ENCODE assay signal across 7 worm cellular contexts in genomic region chrIII:4612334-4612953, ce11.
TF ChIP-seq lines count a peak whose summit lies in the region.

sel-2 (minus strand) TSS chrIII:4612384.

TF ChIP-seq in whole organism, L1 larva, 84 proteins besides CTCF, POLR2A, EP300 and RAD21 (continues in another document):
- TF ChIP-seq vab-15 (tag; optimal IDR thresholded peaks at IDR 0.05; lab: Kevin White, UChicago) (no peak), ceh-82 (tag; optimal IDR thresholded peaks at IDR 0.05; lab: Kevin White, UChicago) (no peak), fkh-10 (GFP tag; optimal IDR thresholded peaks at IDR 0.05; lab: Kevin White, UChicago) (no peak), unc-62 (GFP tag; optimal IDR thresholded peaks at IDR 0.05; lab: Kevin White, UChicago) (no peak), ztf-4 (tag; optimal IDR thresholded peaks at IDR 0.05; lab: Kevin White, UChicago) (no peak), pqm-1 (tag; optimal IDR thresholded peaks at IDR 0.05; lab: Kevin White, UChicago) (no peak), unc-130 (tag; optimal IDR thresholded peaks at IDR 0.05; lab: Kevin White, UChicago) (no peak), ceh-90 (tag; optimal IDR thresholded peaks at IDR 0.05; lab: Kevin White, UChicago) (no peak), snu-23 (GFP tag; optimal IDR thresholded peaks at IDR 0.05; lab: Kevin White, UChicago) (peak; percentile 40), elt-2 (tag; optimal IDR thresholded peaks at IDR 0.05; lab: Kevin White, UChicago) (no peak), ceh-63 (GFP tag; optimal IDR thresholded peaks at IDR 0.05; lab: Kevin White, UChicago) (no peak), lin-13 (GFP tag; optimal IDR thresholded peaks at IDR 0.05; lab: Kevin White, UChicago) (no peak), ceh-8 (GFP tag; optimal IDR thresholded peaks at IDR 0.05; lab: Kevin White, UChicago) (no peak), nhr-76 (tag; optimal IDR thresholded peaks at IDR 0.05; lab: Kevin White, UChicago) (no peak)

TF ChIP-seq in whole organism, L2 larva, 48 proteins besides CTCF, POLR2A, EP300 and RAD21:
- TF ChIP-seq alr-1 (tag; optimal IDR thresholded peaks at IDR 0.05; lab: Kevin White, UChicago) = no peak
- peak in 1 of 2 experiments; percentile 36 for TF ChIP-seq lsy-2 (tag; optimal IDR thresholded peaks at IDR 0.05; lab: Kevin White, UChicago)
- TF ChIP-seq nhr-23 (tag; optimal IDR thresholded peaks at IDR 0.05; lab: Kevin White, UChicago) = no peak
- TF ChIP-seq C34F6.9 (tag; optimal IDR thresholded peaks at IDR 0.05; lab: Kevin White, UChicago) = peak; percentile 65
- peak; percentile 30 for TF ChIP-seq F13H6.1 (tag; optimal IDR thresholded peaks at IDR 0.05; lab: Kevin White, UChicago)
- peak; percentile 50 for TF ChIP-seq sma-9 (GFP tag; optimal IDR thresholded peaks at IDR 0.05; lab: Kevin White, UChicago)
- TF ChIP-seq sma-9 (tag; optimal IDR thresholded peaks at IDR 0.05; lab: Kevin White, UChicago) = no peak
- TF ChIP-seq nhr-129 (tag; optimal IDR thresholded peaks at IDR 0.05; lab: Kevin White, UChicago) = peak; percentile 7
- peak; percentile 36 for TF ChIP-seq unc-55 (GFP tag; optimal IDR thresholded peaks at IDR 0.05; lab: Kevin White, UChicago)
- peak; percentile 47 for TF ChIP-seq nhr-25 (tag; optimal IDR thresholded peaks at IDR 0.05; lab: Kevin White, UChicago)

TF ChIP-seq in whole organism, L3 larva, 47 proteins besides CTCF, POLR2A, EP300 and RAD21:
- TF ChIP-seq snpc-4 (tag; optimal IDR thresholded peaks at IDR 0.05; lab: Kevin White, UChicago) = peak; percentile 65
- TF ChIP-seq lin-15B (tag; optimal IDR thresholded peaks at IDR 0.05; lab: Kevin White, UChicago) = peak; percentile 0
- peak; percentile 61 for TF ChIP-seq hmg-11 (tag; optimal IDR thresholded peaks at IDR 0.05; lab: Kevin White, UChicago)
- TF ChIP-seq elt-2 (tag; optimal IDR thresholded peaks at IDR 0.05; lab: Kevin White, UChicago) = no peak
- peak; percentile 57 for TF ChIP-seq pha-4 (tag; optimal IDR thresholded peaks at IDR 0.05; lab: Kevin White, UChicago)
- TF ChIP-seq nhr-11 (tag; optimal IDR thresholded peaks at IDR 0.05; lab: Kevin White, UChicago) = no peak
- TF ChIP-seq nhr-77 (tag; optimal IDR thresholded peaks at IDR 0.05; lab: Kevin White, UChicago) = no peak
- peak; percentile 39 for TF ChIP-seq nhr-25 (tag; optimal IDR thresholded peaks at IDR 0.05; lab: Kevin White, UChicago)
- no peak for TF ChIP-seq elt-1 (tag; optimal IDR thresholded peaks at IDR 0.05; lab: Kevin White, UChicago)
- peak; percentile 36 for TF ChIP-seq nfya-1 (tag; optimal IDR thresholded peaks at IDR 0.05; lab: Kevin White, UChicago; ENCODE audit: insufficient read depth)
- no peak for TF ChIP-seq nhr-67 (tag; optimal IDR thresholded peaks at IDR 0.05; lab: Kevin White, UChicago)
- TF ChIP-seq jun-1 (tag; optimal IDR thresholded peaks at IDR 0.05; lab: Kevin White, UChicago) = no peak
- no peak for TF ChIP-seq nhr-23 (tag; optimal IDR thresholded peaks at IDR 0.05; lab: Kevin White, UChicago)
- TF ChIP-seq nhr-12 (tag; optimal IDR thresholded peaks at IDR 0.05; lab: Kevin White, UChicago) = no peak

TF ChIP-seq in whole organism, L4 larva, 104 proteins besides CTCF, POLR2A, EP300 and RAD21 (continues in another document):
- TF ChIP-seq hlh-30 (tag; optimal IDR thresholded peaks at IDR 0.05; lab: Kevin White, UChicago; ENCODE audit: insufficient read depth) (peak; percentile 11), ZK546.5 (tag; optimal IDR thresholded peaks at IDR 0.05; lab: Kevin White, UChicago) (no peak), zag-1 (tag; optimal IDR thresholded peaks at IDR 0.05; lab: Kevin White, UChicago) (no peak), fkh-10 (GFP tag; optimal IDR thresholded peaks at IDR 0.05; lab: Kevin White, UChicago) (peak; percentile 78), duxl-1 (tag; optimal IDR thresholded peaks at IDR 0.05; lab: Kevin White, UChicago; ENCODE audit: poor library complexity) (no peak), nhr-28 (tag; optimal IDR thresholded peaks at IDR 0.05; lab: Kevin White, UChicago) (peak; percentile 34), lin-39 (tag; optimal IDR thresholded peaks at IDR 0.05; lab: Kevin White, UChicago) (no peak), mes-2 (tag; optimal IDR thresholded peaks at IDR 0.05; lab: Kevin White, UChicago; ENCODE audit: poor library complexity, severe bottlenecking) (peak; percentile 8), Y105C5A.15 (GFP tag; IDR thresholded peaks at IDR 0.05; lab: Robert Waterston, UW) (no peak), dpl-1 (GFP tag; optimal IDR thresholded peaks at IDR 0.05; lab: Kevin White, UChicago) (no peak), vab-7 (GFP tag; IDR thresholded peaks at IDR 0.05; lab: Robert Waterston, UW) (no peak), unc-62 (GFP tag; optimal IDR thresholded peaks at IDR 0.05 in 1 of 2; lab: Kevin White, UChicago) (peak in 1 of 2 experiments; percentile 34), unc-62 (tag; optimal IDR thresholded peaks at IDR 0.05; lab: Kevin White, UChicago) (no peak), lsy-2 (tag; optimal IDR thresholded peaks at IDR 0.05; lab: Kevin White, UChicago) (peak in 1 of 2 experiments; percentile 34)

TF ChIP-seq in whole organism, late embryonic, 69 proteins besides CTCF, POLR2A, EP300 and RAD21 (continues in another document):
- TF ChIP-seq ama-1 (optimal IDR thresholded peaks at IDR 0.05; lab: Kevin White, UChicago) = no peak
- TF ChIP-seq sdc-2 (tag; optimal IDR thresholded peaks at IDR 0.05; lab: Kevin White, UChicago) = no peak
- no peak for TF ChIP-seq pqm-1 (tag; optimal IDR thresholded peaks at IDR 0.05; lab: Kevin White, UChicago)
- TF ChIP-seq ceh-31 (tag; optimal IDR thresholded peaks at IDR 0.05; lab: Kevin White, UChicago) = peak; percentile 67
- no peak for TF ChIP-seq ceh-9 (tag; optimal IDR thresholded peaks at IDR 0.05; lab: Kevin White, UChicago)
- no peak for TF ChIP-seq lin-11 (tag; optimal IDR thresholded peaks at IDR 0.05; lab: Kevin White, UChicago)
- no peak for TF ChIP-seq C38D4.7 (GFP tag; optimal IDR thresholded peaks at IDR 0.05; lab: Kevin White, UChicago)
- TF ChIP-seq sox-4 (tag; optimal IDR thresholded peaks at IDR 0.05; lab: Kevin White, UChicago) = no peak
- no peak for TF ChIP-seq elt-2 (tag; optimal IDR thresholded peaks at IDR 0.05; lab: Kevin White, UChicago)
- TF ChIP-seq nhr-11 (tag; optimal IDR thresholded peaks at IDR 0.05; lab: Kevin White, UChicago) = no peak
- TF ChIP-seq npax-4 (tag; optimal IDR thresholded peaks at IDR 0.05; lab: Kevin White, UChicago) = no peak
- TF ChIP-seq ahr-1 (tag; optimal IDR thresholded peaks at IDR 0.05; lab: Kevin White, UChicago) = no peak
- no peak for TF ChIP-seq unc-3 (GFP tag; conservative IDR thresholded peaks at IDR 0.05; lab: Robert Waterston, UW)
- TF ChIP-seq unc-3 (tag; optimal IDR thresholded peaks at IDR 0.05; lab: Kevin White, UChicago) = no peak
- no peak for TF ChIP-seq lim-6 (tag; optimal IDR thresholded peaks at IDR 0.05; lab: Kevin White, UChicago)
- TF ChIP-seq nfya-1 (tag; optimal IDR thresholded peaks at IDR 0.05; lab: Kevin White, UChicago) = peak; percentile 54
- peak; percentile 74 for TF ChIP-seq unc-42 (tag; optimal IDR thresholded peaks at IDR 0.05; lab: Kevin White, UChicago)

TF ChIP-seq in whole organism, mixed stage, embryonic, 35 proteins besides CTCF, POLR2A, EP300 and RAD21:
- TF ChIP-seq sptf-1 (tag; optimal IDR thresholded peaks at IDR 0.05; lab: Kevin White, UChicago) (peak; percentile 39), snpc-4 (tag; optimal IDR thresholded peaks at IDR 0.05; lab: Kevin White, UChicago) (no peak), nhr-2 (tag; optimal IDR thresholded peaks at IDR 0.05; lab: Kevin White, UChicago) (peak; percentile 62), ces-1 (GFP tag; optimal IDR thresholded peaks at IDR 0.05; lab: Kevin White, UChicago) (peak; percentile 69), cnd-1 (tag; optimal IDR thresholded peaks at IDR 0.05; lab: Kevin White, UChicago) (peak; percentile 9), unc-120 (tag; optimal IDR thresholded peaks at IDR 0.05; lab: Kevin White, UChicago; ENCODE audit: poor library complexity, severe bottlenecking) (peak; percentile 80), ceh-43 (GFP tag; optimal IDR thresholded peaks at IDR 0.05; lab: Kevin White, UChicago) (no peak), pha-4 (tag; optimal IDR thresholded peaks at IDR 0.05; lab: Kevin White, UChicago) (peak; percentile 57)

TF ChIP-seq in whole organism, young adult, 124 proteins besides CTCF, POLR2A, EP300 and RAD21:
- TF ChIP-seq zim-3 (tag; optimal IDR thresholded peaks at IDR 0.05; lab: Kevin White, UChicago) = no peak
- TF ChIP-seq lin-26 (GFP tag; IDR thresholded peaks at IDR 0.05; lab: Robert Waterston, UW) = no peak
- no peak for TF ChIP-seq tbp1 (GFP tag; optimal IDR thresholded peaks at IDR 0.05; lab: Kevin White, UChicago)
- TF ChIP-seq hrde-1 (tag; optimal IDR thresholded peaks at IDR 0.05; lab: Kevin White, UChicago; ENCODE audit: borderline replicate concordance) = no peak
- TF ChIP-seq hmg-1.2 (GFP tag; IDR thresholded peaks at IDR 0.05; lab: Robert Waterston, UW) = peak; percentile 61; the same call in 1 of the 2 replicates
